Fruit fly (Drosophila melanogaster) whole organism, embryonic: ENCODE results near the gene Cyp4ac2.
A peak's percentile ranks its signal among the peaks of the same experiment; 100 is the strongest.

Source experiments
- Antp ChIP-seq: fragments of 200-800 bp; sonication (Bioruptor generic); optimal IDR thresholded peaks from 3 replicates; lab custom pipeline; 2016; ENCODE audit warnings: missing biosample characterization, missing genetic modification characterization
- BEAF-32 ChIP-seq: fragments of 200-800 bp; sonication (Bioruptor generic); optimal IDR thresholded peaks from 3 replicates; lab custom pipeline; 2017; ENCODE audit warnings: missing biosample characterization, missing genetic modification characterization, mild to moderate bottlenecking, moderate library complexity, missing genetic modification reagents
- Bteb2 ChIP-seq: fragments of 200-800 bp; sonication (Bioruptor generic); optimal IDR thresholded peaks from 2 replicates; lab custom pipeline; 2016; ENCODE audit warnings: missing biosample characterization, missing genetic modification characterization
- CG10543 ChIP-seq: fragments of 200-800 bp; sonication (Bioruptor generic); optimal IDR thresholded peaks from 3 replicates; lab custom pipeline; 2017; ENCODE audit warnings: missing biosample characterization, mild to moderate bottlenecking, missing genetic modification characterization, moderate library complexity
- CG10565 ChIP-seq: fragments of 200-800 bp; sonication (Bioruptor generic); optimal IDR thresholded peaks from 3 replicates; lab custom pipeline; 2016; ENCODE audit warnings: missing biosample characterization, mild to moderate bottlenecking, missing genetic modification characterization
- CG10654 ChIP-seq: fragments of 200-800 bp; sonication (Bioruptor generic); optimal IDR thresholded peaks from 2 replicates; lab custom pipeline; 2016; ENCODE audit warnings: missing biosample characterization, missing genetic modification characterization
- CG11398 ChIP-seq: fragments of 200-800 bp; sonication (Bioruptor generic); optimal IDR thresholded peaks from 2 replicates; lab custom pipeline; 2016; ENCODE audit warnings: missing biosample characterization, missing genetic modification characterization
- CG12071 ChIP-seq: fragments of 200-800 bp; sonication (Bioruptor generic); optimal IDR thresholded peaks from 3 replicates; lab custom pipeline; 2018; ENCODE audit warnings: missing biosample characterization, mild to moderate bottlenecking, missing genetic modification characterization
- CG12659 ChIP-seq: fragments of 200-800 bp; sonication (Bioruptor generic); optimal IDR thresholded peaks from 3 replicates; lab custom pipeline; 2017; ENCODE audit warnings: mild to moderate bottlenecking, missing biosample characterization, missing genetic modification reagents, missing genetic modification characterization
- CG12942 ChIP-seq: fragments of 200-800 bp; sonication (Bioruptor generic); optimal IDR thresholded peaks from 3 replicates; lab custom pipeline; 2016; ENCODE audit warnings: missing biosample characterization, missing genetic modification characterization
- CG14965 ChIP-seq: fragments of 200-800 bp; sonication (Bioruptor generic); optimal IDR thresholded peaks from 2 replicates; lab custom pipeline; 2016; ENCODE audit warnings: missing biosample characterization, missing genetic modification characterization, borderline replicate concordance
- CG15696 ChIP-seq: fragments of 200-800 bp; sonication (Bioruptor generic); optimal IDR thresholded peaks from 2 replicates; lab custom pipeline; 2019; ENCODE audit warnings: missing biosample characterization, mild to moderate bottlenecking, missing genetic modification characterization, moderate library complexity
- CG18262 ChIP-seq: fragments of 200-800 bp; optimal IDR thresholded peaks from 3 replicates; lab custom pipeline; 2019; ENCODE audit warnings: missing biosample characterization, mild to moderate bottlenecking, missing genetic modification characterization, moderate library complexity
- CG1832 ChIP-seq: fragments of 200-800 bp; sonication (Bioruptor generic); optimal IDR thresholded peaks from 2 replicates; lab custom pipeline; 2017; ENCODE audit warnings: missing biosample characterization, mild to moderate bottlenecking, missing genetic modification characterization, inconsistent platforms
- CG18599 ChIP-seq: fragments of 200-800 bp; sonication (Bioruptor generic); optimal IDR thresholded peaks from 3 replicates; lab custom pipeline; 2017; ENCODE audit warnings: missing biosample characterization, missing genetic modification characterization, mild to moderate bottlenecking, moderate library complexity, missing genetic modification reagents
- CG30403 ChIP-seq: fragments of 200-800 bp; sonication (Bioruptor generic); optimal IDR thresholded peaks from 3 replicates; lab custom pipeline; 2016; ENCODE audit warnings: missing biosample characterization, missing genetic modification characterization
- CG30431 ChIP-seq: fragments of 200-800 bp; sonication (Bioruptor generic); optimal IDR thresholded peaks from 2 replicates; lab custom pipeline; 2017; ENCODE audit warnings: missing biosample characterization, missing genetic modification characterization
- CG3065 ChIP-seq: fragments of 200-800 bp; sonication (Bioruptor generic); optimal IDR thresholded peaks from 2 replicates; lab custom pipeline; 2016; ENCODE audit warnings: missing biosample characterization, missing genetic modification characterization
- CG4282 ChIP-seq: fragments of 200-800 bp; sonication (Bioruptor generic); optimal IDR thresholded peaks from 2 replicates; lab custom pipeline; 2016; ENCODE audit warnings: missing biosample characterization, missing genetic modification characterization
- CG6175 ChIP-seq: fragments of 200-800 bp; sonication (Bioruptor generic); IDR thresholded peaks from 3 replicates; pipeline ENCODE4 v1.3.6; 2022; ENCODE audit warnings: missing biosample characterization, missing genetic modification characterization
- CG8290 ChIP-seq, 3 experiments: fragments of 200-800 bp; sonication (Bioruptor generic); optimal IDR thresholded peaks; 2 replicates each; lab custom pipeline; 2016 to 2019; ENCODE audit warnings: missing biosample characterization in 3 of 3, missing genetic modification characterization in 3 of 3, mild to moderate bottlenecking in 2 of 3, moderate library complexity in 1 of 3
- CG9609 ChIP-seq: fragments of 200-800 bp; sonication (Bioruptor generic); optimal IDR thresholded peaks from 3 replicates; lab custom pipeline; 2016; ENCODE audit warnings: missing biosample characterization, missing genetic modification characterization
- CoRest ChIP-seq: fragments of 200-800 bp; sonication (Bioruptor generic); optimal IDR thresholded peaks from 3 replicates; lab custom pipeline; 2018; ENCODE audit warnings: missing biosample characterization, mild to moderate bottlenecking, missing genetic modification characterization, moderate library complexity
- H2.0 ChIP-seq: fragments of 200-800 bp; sonication (Bioruptor generic); IDR thresholded peaks from 2 replicates; pipeline ENCODE4 v1.3.6; 2022; ENCODE audit warnings: missing biosample characterization, missing genetic modification characterization
- Hsf ChIP-seq: fragments of 200-800 bp; sonication (Bioruptor generic); optimal IDR thresholded peaks from 3 replicates; lab custom pipeline; 2016; ENCODE audit warnings: missing biosample characterization, missing genetic modification characterization
- Mrtf ChIP-seq: fragments of 200-800 bp; sonication (Bioruptor generic); IDR thresholded peaks from 3 replicates; pipeline ENCODE4 v1.3.6; 2022; ENCODE audit warnings: missing biosample characterization, missing genetic modification characterization
- NC2β ChIP-seq: fragments of 200-800 bp; sonication (Bioruptor generic); optimal IDR thresholded peaks from 2 replicates; lab custom pipeline; 2016; ENCODE audit warnings: missing biosample characterization, missing genetic modification characterization
- PHDP ChIP-seq: fragments of 200-800 bp; sonication (Bioruptor generic); optimal IDR thresholded peaks from 3 replicates; lab custom pipeline; 2018; ENCODE audit warnings: missing biosample characterization, mild to moderate bottlenecking, missing genetic modification characterization, moderate library complexity
- Pdp1 ChIP-seq, 2 experiments: fragments of 200-800 bp; sonication (Bioruptor generic); optimal IDR thresholded peaks; 3 replicates each; lab custom pipeline; 2016; ENCODE audit warnings: missing biosample characterization in 2 of 2, missing genetic modification characterization in 2 of 2, mild to moderate bottlenecking in 1 of 2, moderate library complexity in 1 of 2
- Poxn ChIP-seq: fragments of 200-800 bp; sonication (Bioruptor generic); IDR thresholded peaks from 2 replicates; pipeline ENCODE4 v1.3.6; 2022; ENCODE audit warnings: missing biosample characterization, missing genetic modification characterization
- Side ChIP-seq: fragments of 200-800 bp; sonication (Bioruptor generic); optimal IDR thresholded peaks from 2 replicates; lab custom pipeline; 2016; ENCODE audit warnings: missing biosample characterization, missing genetic modification characterization
- Sox100B ChIP-seq: fragments of 200-800 bp; sonication (Bioruptor generic); optimal IDR thresholded peaks from 3 replicates; lab custom pipeline; 2018; ENCODE audit warnings: missing biosample characterization, mild to moderate bottlenecking, missing genetic modification characterization
- Ssrp ChIP-seq: fragments of 200-800 bp; sonication (Bioruptor generic); optimal IDR thresholded peaks from 2 replicates; lab custom pipeline; 2018; ENCODE audit warnings: missing biosample characterization, mild to moderate bottlenecking, missing genetic modification characterization, moderate library complexity
- Xbp1 ChIP-seq: fragments of 200-800 bp; sonication (Bioruptor generic); optimal IDR thresholded peaks from 3 replicates; lab custom pipeline; 2016; ENCODE audit warnings: missing biosample characterization, mild to moderate bottlenecking, missing genetic modification characterization
- ac ChIP-seq: fragments of 200-800 bp; sonication (Bioruptor generic); optimal IDR thresholded peaks from 3 replicates; lab custom pipeline; 2017; ENCODE audit warnings: missing biosample characterization, mild to moderate bottlenecking, missing genetic modification characterization
- cato ChIP-seq: fragments of 200-800 bp; sonication (Bioruptor generic); optimal IDR thresholded peaks from 2 replicates; lab custom pipeline; 2016; ENCODE audit warnings: missing biosample characterization, missing genetic modification characterization, borderline replicate concordance
- caup ChIP-seq: fragments of 200-800 bp; sonication (Bioruptor generic); optimal IDR thresholded peaks from 3 replicates; lab custom pipeline; 2017; ENCODE audit warnings: missing biosample characterization, mild to moderate bottlenecking, missing genetic modification characterization, moderate library complexity; ENCODE audit not compliant: severe bottlenecking
- chinmo ChIP-seq: fragments of 200-800 bp; sonication (Bioruptor generic); IDR thresholded peaks from 4 replicates; pipeline ENCODE4 v1.3.6; 2022; ENCODE audit warnings: missing biosample characterization, missing genetic modification characterization; ENCODE audit not compliant: partially characterized antibody
- croc ChIP-seq: fragments of 200-800 bp; sonication (Bioruptor generic); conservative IDR thresholded peaks from 3 replicates; pipeline ENCODE4 v1.3.6; 2022; ENCODE audit warnings: missing biosample characterization, missing genetic modification characterization
- disco-r ChIP-seq: fragments of 200-800 bp; sonication (Bioruptor generic); optimal IDR thresholded peaks from 2 replicates; lab custom pipeline; 2016; ENCODE audit warnings: missing biosample characterization, missing genetic modification characterization
- dysf ChIP-seq: fragments of 200-800 bp; sonication (Bioruptor generic); IDR thresholded peaks from 3 replicates; pipeline ENCODE4 v1.3.6; 2022; ENCODE audit warnings: missing biosample characterization, missing genetic modification characterization
- eyg ChIP-seq: fragments of 200-800 bp; sonication (Bioruptor generic); optimal IDR thresholded peaks from 3 replicates; lab custom pipeline; 2016; ENCODE audit warnings: missing biosample characterization, missing genetic modification characterization
- jumu ChIP-seq: fragments of 200-800 bp; sonication (Bioruptor generic); optimal IDR thresholded peaks from 3 replicates; lab custom pipeline; 2016; ENCODE audit warnings: missing biosample characterization, missing genetic modification characterization
- mirr ChIP-seq: fragments of 200-800 bp; sonication (Bioruptor generic); optimal IDR thresholded peaks from 3 replicates; lab custom pipeline; 2018; ENCODE audit warnings: missing biosample characterization, mild to moderate bottlenecking, missing genetic modification characterization
- nerfin-1 ChIP-seq: fragments of 200-800 bp; sonication (Bioruptor generic); optimal IDR thresholded peaks from 3 replicates; lab custom pipeline; 2019; ENCODE audit warnings: missing biosample characterization, mild to moderate bottlenecking, missing genetic modification characterization, moderate library complexity
- pita ChIP-seq: fragments of 200-800 bp; sonication (Bioruptor generic); optimal IDR thresholded peaks from 2 replicates; lab custom pipeline; 2017; ENCODE audit warnings: missing biosample characterization, mild to moderate bottlenecking, missing genetic modification characterization
- ro ChIP-seq: fragments of 200-800 bp; sonication (Bioruptor generic); IDR thresholded peaks from 2 replicates; pipeline ENCODE4 v1.3.6; 2022; ENCODE audit warnings: missing biosample characterization, missing genetic modification characterization
- sim ChIP-seq: fragments of 200-800 bp; sonication (Bioruptor generic); IDR thresholded peaks from 2 replicates; pipeline ENCODE4 v1.3.6; 2022; ENCODE audit warnings: missing biosample characterization, missing genetic modification characterization
- sima ChIP-seq: fragments of 200-800 bp; sonication (Bioruptor generic); optimal IDR thresholded peaks from 2 replicates; lab custom pipeline; 2016; ENCODE audit warnings: missing biosample characterization, missing genetic modification characterization

Cyp4ac2 gene

dm6 chr2L:5261223-5261984 is 4.8 kb upstream of the Cyp4ac2 start (continued):
- TF ChIP-seq Antp (GFP tag; lab: Kevin White, UChicago) (peak; percentile 16), Sox100B (GFP tag; lab: Kevin White, UChicago) (no peak), croc (GFP tag; lab: Robert Waterston, UW) (no peak), CG30403 (GFP tag; lab: Kevin White, UChicago) (peak; percentile 10), ac (GFP tag; lab: Kevin White, UChicago) (no peak), Hsf (GFP tag; lab: Kevin White, UChicago) (peak; percentile 31), mirr (GFP tag; lab: Kevin White, UChicago) (no peak), CG10543 (no peak), dysf (GFP tag; lab: Robert Waterston, UW) (no peak), PHDP (tag; lab: Kevin White, UChicago) (peak; percentile 6), cato (no peak), disco-r (GFP tag; lab: Kevin White, UChicago) (no peak), CG12942 (GFP tag; lab: Kevin White, UChicago) (no peak), CoRest (peak; percentile 7), Ssrp (peak; percentile 38), H2.0 (GFP tag; lab: Robert Waterston, UW) (peak; percentile 49), nerfin-1 (tag; lab: Kevin White, UChicago) (no peak), CG30431 (GFP tag; lab: Kevin White, UChicago) (peak; percentile 23), CG18599 (peak; percentile 25), sim (GFP tag; lab: Robert Waterston, UW) (no peak), Side (GFP tag; lab: Kevin White, UChicago) (peak; percentile 0), sima (GFP tag; lab: Kevin White, UChicago) (no peak), eyg (GFP tag; lab: Kevin White, UChicago) (no peak), chinmo (GFP tag; lab: Robert Waterston, UW) (0 out of 4 replicates have a peak, but pooled peaks have one; percentile 23), Poxn (GFP tag; lab: Robert Waterston, UW) (no peak), pita (GFP tag; lab: Kevin White, UChicago) (no peak), CG14965 (GFP tag; lab: Kevin White, UChicago) (peak; percentile 39), BEAF-32 (GFP tag; lab: Kevin White, UChicago) (no peak), CG3065 (GFP tag; lab: Kevin White, UChicago) (no peak), CG10654 (GFP tag; lab: Kevin White, UChicago) (no peak), CG1832 (GFP tag; lab: Kevin White, UChicago) (no peak), CG10565 (GFP tag; lab: Kevin White, UChicago) (no peak), CG8290 (GFP tag; optimal IDR thresholded peaks at IDR 0.05; lab: Kevin White, UChicago) (no peak), CG8290 (tag; optimal IDR thresholded peaks at IDR 0.05; lab: Kevin White, UChicago) (peak in 1 of 2 experiments; percentile 67), CG11398 (GFP tag; lab: Kevin White, UChicago) (no peak), CG15696 (peak; percentile 11), jumu (GFP tag; lab: Kevin White, UChicago) (peak; percentile 16), CG6175 (GFP tag; lab: Robert Waterston, UW) (0 out of 3 replicates have a peak, but pooled peaks have one; percentile 6), NC2β (GFP tag; lab: Kevin White, UChicago) (no peak), ro (GFP tag; lab: Robert Waterston, UW) (no peak), Pdp1 (GFP tag; optimal IDR thresholded peaks at IDR 0.05; lab: Kevin White, UChicago) (peak in 1 of 2 experiments; percentile 26), CG9609 (GFP tag; lab: Kevin White, UChicago) (no peak), Mrtf (GFP tag; lab: Robert Waterston, UW) (no peak), caup (GFP tag; lab: Kevin White, UChicago) (no peak), Bteb2 (no peak), CG12071 (GFP tag; lab: Kevin White, UChicago) (no peak), CG12659 (no peak), CG18262 (tag; lab: Kevin White, UChicago) (peak; percentile 65), Xbp1 (GFP tag; lab: Kevin White, UChicago) (peak; percentile 28), CG4282 (no peak)
